Fruit fly (Drosophila melanogaster) whole organism, embryonic: ENCODE results near the gene fd96Cb.

Experiments
- Antp ChIP-seq: fragments of 200-800 bp; sonication (Bioruptor generic); optimal IDR thresholded peaks from 3 replicates; lab custom pipeline; 2016; ENCODE audit warnings: missing biosample characterization, missing genetic modification characterization
- Atf-2 ChIP-seq: fragments of 200-800 bp; sonication (Bioruptor generic); optimal IDR thresholded peaks from 2 replicates; lab custom pipeline; 2016; ENCODE audit warnings: missing biosample characterization, missing genetic modification characterization
- BEAF-32 ChIP-seq: fragments of 200-800 bp; sonication (Bioruptor generic); optimal IDR thresholded peaks from 3 replicates; lab custom pipeline; 2017; ENCODE audit warnings: missing biosample characterization, missing genetic modification characterization, mild to moderate bottlenecking, moderate library complexity, missing genetic modification reagents
- BtbVII ChIP-seq: fragments of 200-800 bp; sonication (Bioruptor generic); optimal IDR thresholded peaks from 3 replicates; lab custom pipeline; 2017; ENCODE audit warnings: missing biosample characterization, mild to moderate bottlenecking, missing genetic modification characterization
- CG10209 ChIP-seq: fragments of 200-800 bp; sonication (Bioruptor generic); optimal IDR thresholded peaks from 3 replicates; lab custom pipeline; 2017; ENCODE audit warnings: missing biosample characterization, mild to moderate bottlenecking, missing genetic modification characterization, missing genetic modification reagents
- CG10565 ChIP-seq: fragments of 200-800 bp; sonication (Bioruptor generic); optimal IDR thresholded peaks from 3 replicates; lab custom pipeline; 2016; ENCODE audit warnings: missing biosample characterization, mild to moderate bottlenecking, missing genetic modification characterization
- CG14050 ChIP-seq: fragments of 200-800 bp; sonication (Bioruptor generic); IDR thresholded peaks from 3 replicates; pipeline ENCODE4 v1.3.6; 2022; ENCODE audit warnings: missing biosample characterization, missing genetic modification characterization
- CG15073 ChIP-seq: fragments of 200-800 bp; sonication (Bioruptor generic); optimal IDR thresholded peaks from 2 replicates; lab custom pipeline; 2016; ENCODE audit warnings: missing biosample characterization, missing genetic modification characterization
- CG17802 ChIP-seq: fragments of 200-800 bp; sonication (Bioruptor generic); optimal IDR thresholded peaks from 2 replicates; lab custom pipeline; 2018; ENCODE audit warnings: missing biosample characterization, mild to moderate bottlenecking, missing genetic modification characterization, moderate library complexity
- CG2120 ChIP-seq: fragments of 200-800 bp; sonication (Bioruptor generic); optimal IDR thresholded peaks from 3 replicates; lab custom pipeline; 2016; ENCODE audit warnings: missing biosample characterization, missing genetic modification characterization
- CG30020 ChIP-seq: fragments of 200-800 bp; optimal IDR thresholded peaks from 2 replicates; lab custom pipeline; 2019; ENCODE audit warnings: missing biosample characterization, mild to moderate bottlenecking, missing genetic modification characterization, moderate library complexity
- CG32767 ChIP-seq: fragments of 200-800 bp; sonication (Bioruptor generic); IDR thresholded peaks from 2 replicates; pipeline ENCODE4 v1.3.6; 2022; ENCODE audit warnings: missing biosample characterization, missing genetic modification characterization
- CG34422 ChIP-seq: fragments of 200-800 bp; sonication (Bioruptor generic); IDR thresholded peaks from 3 replicates; pipeline ENCODE4 v1.3.6; 2022; ENCODE audit warnings: missing biosample characterization, missing genetic modification characterization
- CG3838 ChIP-seq: fragments of 200-800 bp; sonication (Bioruptor generic); optimal IDR thresholded peaks from 3 replicates; lab custom pipeline; 2016; ENCODE audit warnings: missing biosample characterization, missing genetic modification characterization
- CG6683 ChIP-seq: fragments of 200-800 bp; sonication (Bioruptor generic); optimal IDR thresholded peaks from 2 replicates; lab custom pipeline; 2017; ENCODE audit warnings: missing biosample characterization, mild to moderate bottlenecking, missing genetic modification characterization, missing genetic modification reagents
- CG6689 ChIP-seq: fragments of 200-800 bp; sonication (Bioruptor generic); IDR thresholded peaks from 2 replicates; pipeline ENCODE4 v1.3.6; 2022; ENCODE audit warnings: missing biosample characterization, missing genetic modification characterization
- CG6791 ChIP-seq: fragments of 200-800 bp; sonication (Bioruptor generic); IDR thresholded peaks from 3 replicates; pipeline ENCODE4 v1.3.6; 2022; ENCODE audit warnings: missing biosample characterization, missing genetic modification characterization; ENCODE audit not compliant: partially characterized antibody
- CG7745 ChIP-seq: fragments of 200-800 bp; sonication (Bioruptor generic); optimal IDR thresholded peaks from 2 replicates; lab custom pipeline; 2018; ENCODE audit warnings: missing biosample characterization, mild to moderate bottlenecking, missing genetic modification characterization, moderate library complexity
- CG8765 ChIP-seq: fragments of 200-800 bp; sonication (Bioruptor generic); IDR thresholded peaks from 2 replicates; pipeline ENCODE4 v1.3.6; 2022; ENCODE audit warnings: missing biosample characterization, missing genetic modification characterization
- CG8944 ChIP-seq: fragments of 200-800 bp; sonication (Bioruptor generic); optimal IDR thresholded peaks from 3 replicates; lab custom pipeline; 2016; ENCODE audit warnings: missing biosample characterization, missing genetic modification characterization
- CG9609 ChIP-seq: fragments of 200-800 bp; sonication (Bioruptor generic); optimal IDR thresholded peaks from 3 replicates; lab custom pipeline; 2016; ENCODE audit warnings: missing biosample characterization, missing genetic modification characterization
- CG9876 ChIP-seq: fragments of 200-800 bp; sonication (Bioruptor generic); optimal IDR thresholded peaks from 2 replicates; lab custom pipeline; 2016; ENCODE audit warnings: missing biosample characterization, missing genetic modification characterization
- Camta ChIP-seq: fragments of 200-800 bp; sonication (Bioruptor generic); optimal IDR thresholded peaks from 2 replicates; lab custom pipeline; 2016; ENCODE audit warnings: missing biosample characterization, missing genetic modification characterization
- HLH4C ChIP-seq: fragments of 200-800 bp; sonication (Bioruptor generic); IDR thresholded peaks from 3 replicates; pipeline ENCODE4 v1.3.6; 2022; ENCODE audit warnings: missing biosample characterization, missing genetic modification characterization; ENCODE audit not compliant: partially characterized antibody
- Hey ChIP-seq: fragments of 200-800 bp; sonication (Bioruptor generic); optimal IDR thresholded peaks from 3 replicates; lab custom pipeline; 2018; ENCODE audit warnings: missing biosample characterization, mild to moderate bottlenecking, missing genetic modification characterization
- Hr51 ChIP-seq, 2 experiments: fragments of 200-800 bp; sonication (Bioruptor generic); optimal IDR thresholded peaks; 2 replicates in 1 of 2; 3 replicates in 1 of 2; lab custom pipeline; 2016 to 2018; ENCODE audit warnings: missing biosample characterization in 2 of 2, missing genetic modification characterization in 2 of 2, mild to moderate bottlenecking in 1 of 2, moderate library complexity in 1 of 2
- MBD-R2 ChIP-seq: fragments of 200-800 bp; sonication (Bioruptor generic); IDR thresholded peaks from 2 replicates; pipeline ENCODE4 v1.3.6; 2022; ENCODE audit warnings: missing biosample characterization, missing genetic modification characterization
- MESR4 ChIP-seq: fragments of 200-800 bp; sonication (Bioruptor generic); optimal IDR thresholded peaks from 2 replicates; lab custom pipeline; 2018; ENCODE audit warnings: missing biosample characterization, mild to moderate bottlenecking, missing genetic modification characterization, moderate library complexity
- Nf-YB ChIP-seq: fragments of 200-800 bp; sonication (Bioruptor generic); optimal IDR thresholded peaks from 3 replicates; lab custom pipeline; 2019; ENCODE audit warnings: missing biosample characterization, mild to moderate bottlenecking, missing genetic modification characterization, moderate library complexity
- Oli ChIP-seq: fragments of 200-800 bp; sonication (Bioruptor generic); optimal IDR thresholded peaks from 2 replicates; lab custom pipeline; 2018; ENCODE audit warnings: missing biosample characterization, mild to moderate bottlenecking, missing genetic modification characterization, moderate library complexity
- Sox100B ChIP-seq: fragments of 200-800 bp; sonication (Bioruptor generic); optimal IDR thresholded peaks from 3 replicates; lab custom pipeline; 2018; ENCODE audit warnings: missing biosample characterization, mild to moderate bottlenecking, missing genetic modification characterization
- Tbp ChIP-seq: fragments of >200 bp; optimal IDR thresholded peaks from 2 replicates; lab custom pipeline; 2018; ENCODE audit warnings: missing biosample characterization, missing genetic modification characterization
- bigmax ChIP-seq: fragments of 200-800 bp; sonication (Bioruptor generic); optimal IDR thresholded peaks from 2 replicates; lab custom pipeline; 2018; ENCODE audit warnings: missing biosample characterization, mild to moderate bottlenecking, missing genetic modification characterization
- btn ChIP-seq: fragments of 200-800 bp; sonication (Bioruptor generic); optimal IDR thresholded peaks from 2 replicates; lab custom pipeline; 2016; ENCODE audit warnings: missing biosample characterization, missing genetic modification characterization
- chif ChIP-seq, 2 experiments: fragments of 200-800 bp; sonication (Bioruptor generic); optimal IDR thresholded peaks; 3 replicates each; lab custom pipeline; 2016; ENCODE audit warnings: missing biosample characterization in 2 of 2, missing genetic modification characterization in 2 of 2
- dan ChIP-seq: fragments of 200-800 bp; sonication (Bioruptor generic); IDR thresholded peaks from 2 replicates; pipeline ENCODE4 v1.3.6; 2022; ENCODE audit warnings: missing biosample characterization, missing genetic modification characterization
- dm ChIP-seq: fragments of 200-800 bp; sonication (Bioruptor generic); optimal IDR thresholded peaks from 3 replicates; lab custom pipeline; 2016; ENCODE audit warnings: missing biosample characterization, missing genetic modification characterization
- fd102C ChIP-seq: fragments of 200-800 bp; sonication (Bioruptor generic); optimal IDR thresholded peaks from 2 replicates; lab custom pipeline; 2018; ENCODE audit warnings: missing biosample characterization, mild to moderate bottlenecking, missing genetic modification characterization, moderate library complexity
- grn ChIP-seq: fragments of 200-800 bp; sonication (Bioruptor generic); optimal IDR thresholded peaks from 3 replicates; lab custom pipeline; 2017; ENCODE audit warnings: missing biosample characterization, missing genetic modification characterization
- hbn ChIP-seq: fragments of 200-800 bp; sonication (Bioruptor generic); IDR thresholded peaks from 2 replicates; pipeline ENCODE4 v1.3.6; 2022; ENCODE audit warnings: missing biosample characterization, missing genetic modification characterization; ENCODE audit not compliant: partially characterized antibody
- org-1 ChIP-seq: fragments of 200-800 bp; sonication (Bioruptor generic); optimal IDR thresholded peaks from 2 replicates; lab custom pipeline; 2017; ENCODE audit warnings: missing biosample characterization, missing genetic modification characterization
- pfk ChIP-seq: fragments of 200-800 bp; sonication (Bioruptor generic); optimal IDR thresholded peaks from 2 replicates; lab custom pipeline; 2018; ENCODE audit warnings: missing biosample characterization, mild to moderate bottlenecking, missing genetic modification characterization, moderate library complexity
- pho ChIP-seq: fragments of 200-800 bp; sonication (Bioruptor generic); optimal IDR thresholded peaks from 2 replicates; lab custom pipeline; 2016; ENCODE audit warnings: missing biosample characterization, missing genetic modification characterization
- pnt ChIP-seq: fragments of 200-800 bp; sonication (Bioruptor generic); optimal IDR thresholded peaks from 3 replicates; lab custom pipeline; 2016; ENCODE audit warnings: missing biosample characterization, missing genetic modification characterization
- pros ChIP-seq: fragments of 200-800 bp; sonication (Bioruptor generic); optimal IDR thresholded peaks from 3 replicates; lab custom pipeline; 2019; ENCODE audit warnings: missing biosample characterization, mild to moderate bottlenecking, missing genetic modification characterization, moderate library complexity
- psq ChIP-seq: fragments of 200-800 bp; sonication (Bioruptor generic); optimal IDR thresholded peaks from 2 replicates; lab custom pipeline; 2017; ENCODE audit warnings: missing biosample characterization, missing genetic modification characterization
- pzg ChIP-seq: fragments of 200-800 bp; sonication (Bioruptor generic); optimal IDR thresholded peaks from 3 replicates; lab custom pipeline; 2018; ENCODE audit warnings: missing biosample characterization, mild to moderate bottlenecking, missing genetic modification characterization, moderate library complexity
- tio ChIP-seq: fragments of 200-800 bp; sonication (Bioruptor generic); optimal IDR thresholded peaks from 2 replicates; lab custom pipeline; 2017; ENCODE audit warnings: missing biosample characterization, missing genetic modification characterization, inconsistent platforms
- ttk ChIP-seq: fragments of 200-800 bp; sonication (Bioruptor generic); IDR thresholded peaks from 2 replicates; pipeline ENCODE4 v2.1.2; 2022; ENCODE audit warnings: missing biosample characterization, missing genetic modification characterization
- z ChIP-seq: fragments of 200-800 bp; sonication (Bioruptor generic); IDR thresholded peaks from 3 replicates; pipeline ENCODE4 v1.3.6; 2022; ENCODE audit warnings: missing biosample characterization, missing genetic modification characterization

fd96Cb gene

dm6 chr3R:25049742-25050517 is 44.9 kb upstream of the fd96Cb start (continued):
- TF ChIP-seq Hey (no peak), dan (no peak), Antp (no peak), CG6689 (no peak), CG14050 (GFP tag; lab: Robert Waterston, UW) (no peak), CG30020 (tag; lab: Kevin White, UChicago) (peak; percentile 33), CG6791 (no peak), CG3838 (GFP tag; lab: Kevin White, UChicago) (no peak), CG9876 (GFP tag; lab: Kevin White, UChicago) (no peak), Nf-YB (peak; percentile 85), CG2120 (GFP tag; lab: Kevin White, UChicago) (no peak), Atf-2 (GFP tag; lab: Kevin White, UChicago) (no peak), CG7745 (tag; lab: Kevin White, UChicago) (peak; percentile 38), Oli (tag; lab: Kevin White, UChicago) (no peak), CG10565 (no peak), dm (GFP tag; lab: Kevin White, UChicago) (no peak), btn (no peak), pros (GFP tag; lab: Kevin White, UChicago) (peak; percentile 50), CG34422 (no peak), BtbVII (GFP tag; lab: Kevin White, UChicago) (peak; percentile 61), grn (peak; percentile 55), chif (GFP tag; optimal IDR thresholded peaks at IDR 0.05; lab: Kevin White, UChicago) (no peak), fd102C (GFP tag; lab: Kevin White, UChicago) (no peak), CG9609 (GFP tag; lab: Kevin White, UChicago) (no peak), hbn (no peak), org-1 (GFP tag; lab: Kevin White, UChicago) (no peak), CG15073 (GFP tag; lab: Kevin White, UChicago) (no peak), Hr51 (GFP tag; optimal IDR thresholded peaks at IDR 0.05; lab: Kevin White, UChicago) (no peak), HLH4C (GFP tag; lab: Robert Waterston, UW) (no peak), pnt (GFP tag; lab: Kevin White, UChicago) (no peak), CG6683 (GFP tag; lab: Kevin White, UChicago) (no peak), pho (no peak), Tbp (GFP tag; lab: Kevin White, UChicago) (no peak), MBD-R2 (GFP tag; lab: Robert Waterston, UW) (no peak), CG10209 (GFP tag; lab: Kevin White, UChicago) (no peak), psq (GFP tag; lab: Kevin White, UChicago) (peak; percentile 31), bigmax (no peak), CG17802 (tag; lab: Kevin White, UChicago) (no peak), BEAF-32 (GFP tag; lab: Kevin White, UChicago) (peak; percentile 46), CG32767 (GFP tag; lab: Robert Waterston, UW) (no peak), pfk (GFP tag; lab: Kevin White, UChicago) (peak; percentile 94), Camta (GFP tag; lab: Kevin White, UChicago) (no peak), z (GFP tag; lab: Robert Waterston, UW) (no peak), CG8765 (GFP tag; lab: Robert Waterston, UW) (no peak), ttk (no peak), Sox100B (no peak), tio (GFP tag; lab: Kevin White, UChicago) (no peak), pzg (GFP tag; lab: Kevin White, UChicago) (peak; percentile 32), CG8944 (GFP tag; lab: Kevin White, UChicago) (no peak), MESR4 (peak; percentile 56)
